Worm (Caenorhabditis elegans) whole organism, L4 larva: ENCODE measurements around the gene gdi-1.
A peak's percentile ranks its signal among the peaks of the same experiment; 100 is the strongest.
"Not testable (repeated sequence)": the region's sequence is repeated elsewhere in the genome, so short reads cannot be mapped to it uniquely, and the experiment has no call there.

ENCODE experiments used
- F49E8.2 ChIP-seq: sonication (generic microtip); optimal IDR thresholded peaks from 2 replicates; lab custom pipeline; 2016; ENCODE audit warnings: missing compliant biosample characterization, mild to moderate bottlenecking, missing genetic modification characterization, borderline replicate concordance
- T20F7.1 ChIP-seq: fragments of 200-800 bp; sonication (Bioruptor generic); optimal IDR thresholded peaks from 2 replicates; lab custom pipeline; 2018; ENCODE audit warnings: mild to moderate bottlenecking, missing genetic modification characterization, missing compliant biosample characterization
- Y48G9A.11 ChIP-seq: fragments of 200-800 bp; sonication (Bioruptor generic); IDR thresholded peaks from 2 replicates; pipeline ENCODE4 v1.3.6; 2022; ENCODE audit warnings: missing genetic modification reagents, missing genetic modification characterization, missing compliant biosample characterization
- aha-1 ChIP-seq: fragments of 150-350 bp; peaks from one replicate; lab custom pipeline; 2014; ENCODE audit warnings: missing biosample characterization, missing genetic modification characterization
- ama-1 ChIP-seq: fragments of 150-350 bp; optimal IDR thresholded peaks from 2 replicates; lab custom pipeline; 2014; ENCODE audit warnings: inconsistent platforms, mixed read lengths
- ceh-82 ChIP-seq: sonication (generic microtip); optimal IDR thresholded peaks from 2 replicates; lab custom pipeline; 2017; ENCODE audit warnings: missing biosample characterization, missing genetic modification characterization
- ctbp-1 ChIP-seq: fragments of 200-800 bp; sonication (Bioruptor generic); IDR thresholded peaks from 2 replicates; pipeline ENCODE4 v1.3.6; 2022; ENCODE audit warnings: missing genetic modification reagents, missing genetic modification characterization, missing compliant biosample characterization
- daf-16 ChIP-seq, 3 experiments: sonication (generic microtip); optimal IDR thresholded peaks; 2 replicates each; lab custom pipeline; 2016 to 2017; ENCODE audit warnings: missing genetic modification characterization in 3 of 3, missing genetic modification reagents in 3 of 3, mild to moderate bottlenecking in 2 of 3, missing compliant biosample characterization in 2 of 3, missing biosample characterization in 1 of 3, moderate library complexity in 1 of 3
- daf-19 ChIP-seq: fragments of 200-800 bp; sonication (Bioruptor generic); conservative IDR thresholded peaks from 2 replicates; pipeline ENCODE4 v1.3.6; 2022; ENCODE audit warnings: missing genetic modification characterization, missing compliant biosample characterization
- dmd-6 ChIP-seq: fragments of 200-800 bp; sonication (Bioruptor generic); IDR thresholded peaks from 2 replicates; pipeline ENCODE4 v1.3.6; 2022; ENCODE audit warnings: missing genetic modification reagents, missing genetic modification characterization, missing compliant biosample characterization
- dve-1 ChIP-seq: sonication (generic microtip); optimal IDR thresholded peaks from 2 replicates; lab custom pipeline; 2017; ENCODE audit warnings: antibody characterized with exemption, mild to moderate bottlenecking, missing genetic modification characterization, missing compliant biosample characterization; ENCODE audit not compliant: insufficient read depth
- egl-43 ChIP-seq: fragments of 200-800 bp; sonication (Bioruptor generic); IDR thresholded peaks from 2 replicates; pipeline ENCODE4 v1.3.6; 2022; ENCODE audit warnings: missing genetic modification reagents, missing genetic modification characterization, missing compliant biosample characterization
- hif-1 ChIP-seq, 2 experiments: sonication (generic microtip); optimal IDR thresholded peaks; 2 replicates each; lab custom pipeline; 2016 to 2017; ENCODE audit warnings: missing compliant biosample characterization in 2 of 2, missing genetic modification characterization in 2 of 2, missing genetic modification reagents in 2 of 2, missing genotype in 2 of 2, mild to moderate bottlenecking in 1 of 2
- hlh-11 ChIP-seq: fragments of 200-800 bp; sonication (Bioruptor generic); optimal IDR thresholded peaks from 2 replicates; lab custom pipeline; 2018; ENCODE audit warnings: mild to moderate bottlenecking, missing genetic modification characterization, missing compliant biosample characterization
- hlh-30 ChIP-seq: sonication (generic microtip); optimal IDR thresholded peaks from 2 replicates; lab custom pipeline; 2017; ENCODE audit warnings: antibody characterized with exemption, mild to moderate bottlenecking, missing genetic modification characterization, missing compliant biosample characterization; ENCODE audit not compliant: insufficient read depth
- hmg-1.1 ChIP-seq: fragments of 200-800 bp; sonication (Bioruptor generic); IDR thresholded peaks from 2 replicates; pipeline ENCODE4 v1.3.6; 2022; ENCODE audit warnings: missing genetic modification reagents, missing genetic modification characterization, missing compliant biosample characterization
- lin-38 ChIP-seq: fragments of 200-800 bp; sonication (Bioruptor generic); IDR thresholded peaks from 2 replicates; pipeline ENCODE4 v1.3.6; 2022; ENCODE audit warnings: missing genetic modification reagents, missing genetic modification characterization, missing compliant biosample characterization
- lir-3 ChIP-seq: sonication (generic microtip); optimal IDR thresholded peaks from 2 replicates; lab custom pipeline; 2016; ENCODE audit warnings: mild to moderate bottlenecking, missing genetic modification characterization, missing compliant biosample characterization
- lsy-2 ChIP-seq, 2 experiments: fragments of 150-350 bp in 1 of 2; sonication (generic microtip) in 1 of 2; optimal IDR thresholded peaks; 2 replicates each; lab custom pipeline; 2014 to 2017; ENCODE audit warnings: missing biosample characterization in 2 of 2, missing genetic modification characterization in 2 of 2
- madf-9 ChIP-seq: fragments of 200-800 bp; sonication (Bioruptor generic); conservative IDR thresholded peaks from 2 replicates; pipeline ENCODE4 v1.3.6; 2022; ENCODE audit warnings: missing genetic modification reagents, missing genetic modification characterization, missing compliant biosample characterization
- mdl-1 ChIP-seq, 2 experiments: fragments of 150-350 bp in 1 of 2; sonication (generic microtip) in 1 of 2; optimal IDR thresholded peaks; 2 replicates each; lab custom pipeline; 2014 to 2017; ENCODE audit warnings: missing biosample characterization in 2 of 2, missing genetic modification characterization in 2 of 2
- mep-1 ChIP-seq: fragments of 150-350 bp; sonication (generic microtip); optimal IDR thresholded peaks from 3 replicates; lab custom pipeline; 2014; ENCODE audit warnings: missing biosample characterization, missing genetic modification characterization
- mes-2 ChIP-seq: sonication (generic microtip); optimal IDR thresholded peaks from 2 replicates; lab custom pipeline; 2016; ENCODE audit warnings: missing genotype, mild to moderate bottlenecking, missing genetic modification characterization, missing compliant biosample characterization; ENCODE audit not compliant: poor library complexity, severe bottlenecking
- mxl-2 ChIP-seq: fragments of 200-800 bp; sonication (Bioruptor generic); conservative IDR thresholded peaks from 2 replicates; pipeline ENCODE4 v1.3.6; 2022; ENCODE audit warnings: missing genetic modification reagents, missing genetic modification characterization, missing compliant biosample characterization
- mxl-3 ChIP-seq: fragments of 200-800 bp; sonication (Bioruptor generic); optimal IDR thresholded peaks from 2 replicates; lab custom pipeline; 2018; ENCODE audit warnings: mild to moderate bottlenecking, missing genetic modification characterization, missing compliant biosample characterization
- nhr-102 ChIP-seq: sonication (generic microtip); optimal IDR thresholded peaks from 2 replicates; lab custom pipeline; 2016; ENCODE audit warnings: mild to moderate bottlenecking, missing genetic modification characterization, moderate library complexity, missing compliant biosample characterization
- nhr-11 ChIP-seq: fragments of 150-350 bp; optimal IDR thresholded peaks from 2 replicates; lab custom pipeline; 2014; ENCODE audit warnings: missing biosample characterization, missing genetic modification characterization
- nhr-28 ChIP-seq: fragments of 150-350 bp; optimal IDR thresholded peaks from 2 replicates; lab custom pipeline; 2014; ENCODE audit warnings: missing biosample characterization, missing genetic modification characterization
- nhr-42 ChIP-seq: fragments of 200-800 bp; sonication (Bioruptor generic); IDR thresholded peaks from 2 replicates; pipeline ENCODE4 v1.3.6; 2022; ENCODE audit warnings: missing genetic modification characterization, missing compliant biosample characterization
- saeg-2 ChIP-seq: fragments of 200-800 bp; sonication (Bioruptor generic); IDR thresholded peaks from 2 replicates; pipeline ENCODE4 v1.3.6; 2022; ENCODE audit warnings: missing genetic modification reagents, missing genetic modification characterization, missing compliant biosample characterization
- unc-39 ChIP-seq: sonication (generic microtip); optimal IDR thresholded peaks from 2 replicates; lab custom pipeline; 2017; ENCODE audit warnings: missing biosample characterization, missing genetic modification characterization
- unc-62 ChIP-seq, 3 experiments: fragments of 150-350 bp in 1 of 3; sonication (generic microtip); optimal IDR thresholded peaks in 2 of 3; peaks in 1 of 3; 1 replicate in 1 of 3; 2 replicates in 2 of 3; lab custom pipeline; 2014 to 2017; ENCODE audit warnings: missing biosample characterization in 3 of 3, missing genetic modification characterization in 3 of 3, missing genetic modification reagents in 3 of 3, missing genotype in 1 of 3
- zip-11 ChIP-seq: fragments of 200-800 bp; sonication (Bioruptor generic); IDR thresholded peaks from 2 replicates; pipeline ENCODE4 v1.3.6; 2022; ENCODE audit warnings: missing genetic modification characterization, missing compliant biosample characterization

Gene gdi-1

ce11 chrIV:14763938-14764718 lies 28.6 kb downstream of the gdi-1 start:
- no peak for TF ChIP-seq Y48G9A.11 (GFP tag; lab: Robert Waterston, UW)
- peak; percentile 86 for TF ChIP-seq aha-1
- TF ChIP-seq daf-16 (GFP tag; optimal IDR thresholded peaks at IDR 0.05; lab: Kevin White, UChicago), result no peak
- peak; percentile 23 for TF ChIP-seq daf-16 (tag; optimal IDR thresholded peaks at IDR 0.05; lab: Kevin White, UChicago)
- TF ChIP-seq ceh-82, result no peak
- TF ChIP-seq egl-43, result no peak

ce11 chrIV:14763348-14763747 lies 29.3 kb downstream of the gdi-1 start:
- peak in 1 of 2 experiments; percentile 96 for TF ChIP-seq unc-62 (GFP tag; optimal IDR thresholded peaks at IDR 0.05 in 1 of 2; lab: Kevin White, UChicago)
- TF ChIP-seq unc-62 (tag; optimal IDR thresholded peaks at IDR 0.05; lab: Kevin White, UChicago), result not testable (repeated sequence)
- 0 out of 2 replicates have a peak, but pooled peaks have one; percentile 43 for TF ChIP-seq daf-19 (GFP tag; lab: Robert Waterston, UW)
- TF ChIP-seq hmg-1.1, result peak; percentile 84; the same call in 1 of the 2 replicates
- TF ChIP-seq mxl-2 (GFP tag; lab: Robert Waterston, UW), result 0 out of 2 replicates have a peak, but pooled peaks have one; percentile 44
- peak; percentile 63 for TF ChIP-seq T20F7.1 (GFP tag; lab: Kevin White, UChicago)
- peak; percentile 66 for TF ChIP-seq dmd-6 (GFP tag; lab: Robert Waterston, UW)
- peak; percentile 51 to 90 for TF ChIP-seq mdl-1 (tag; optimal IDR thresholded peaks at IDR 0.05; lab: Kevin White, UChicago)
- peak; percentile 62 for TF ChIP-seq dve-1 (tag; lab: Kevin White, UChicago)
- TF ChIP-seq hlh-30 (tag; lab: Kevin White, UChicago), result peak; percentile 97
- peak in 1 of 2 experiments; percentile 40 for TF ChIP-seq lsy-2 (tag; optimal IDR thresholded peaks at IDR 0.05; lab: Kevin White, UChicago)
- 0 out of 2 replicates have a peak, but pooled peaks have one; percentile 44 for TF ChIP-seq saeg-2 (GFP tag; lab: Robert Waterston, UW)
- peak; percentile 69 for TF ChIP-seq mxl-3 (GFP tag; lab: Kevin White, UChicago)
- TF ChIP-seq lin-38 (GFP tag; lab: Robert Waterston, UW), result peak; percentile 51
- TF ChIP-seq madf-9 (GFP tag; lab: Robert Waterston, UW), result 0 out of 2 replicates have a peak, but pooled peaks have one; percentile 25
- TF ChIP-seq hlh-11 (tag; lab: Kevin White, UChicago), result peak; percentile 80
- peak in 1 of 2 experiments; percentile 17 for TF ChIP-seq hif-1 (tag; optimal IDR thresholded peaks at IDR 0.05; lab: Kevin White, UChicago)
- TF ChIP-seq mep-1 (tag; lab: Kevin White, UChicago), result peak; percentile 36
- peak; percentile 39 for TF ChIP-seq nhr-11 (tag; lab: Kevin White, UChicago)
- 0 out of 2 replicates have a peak, but pooled peaks have one; percentile 18 for TF ChIP-seq ctbp-1 (GFP tag; lab: Robert Waterston, UW)
- peak; percentile 33 for TF ChIP-seq nhr-28 (tag; lab: Kevin White, UChicago)

DNA sequence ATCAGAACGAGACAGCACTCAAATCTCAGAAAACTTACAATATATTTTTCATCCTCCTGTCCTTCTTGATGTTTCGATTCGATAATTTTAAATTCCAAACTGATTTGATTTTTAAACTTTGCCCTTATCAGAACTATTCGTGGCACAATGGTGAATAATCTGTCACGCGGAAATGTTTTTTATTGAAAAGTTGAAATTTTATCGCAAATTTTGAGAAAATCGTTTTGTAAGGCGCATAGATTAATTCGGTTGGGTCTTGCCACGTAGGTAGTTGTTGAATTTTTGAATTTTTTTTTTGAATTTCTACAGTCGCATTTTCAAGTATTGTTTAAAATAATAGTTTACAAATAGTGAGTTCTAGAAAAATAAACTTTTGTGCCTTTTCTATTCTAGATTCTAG lies 31.8 kb downstream of the gdi-1 start, which contains the start of gene ptp-5.2:
ptp-5.2 (minus strand) TSS at position 101 of the 400 bp plus-strand sequence.
- TF ChIP-seq saeg-2 (GFP tag; lab: Robert Waterston, UW) (no peak), egl-43 (no peak), lsy-2 (tag; optimal IDR thresholded peaks at IDR 0.05; lab: Kevin White, UChicago) (no peak), nhr-102 (tag; lab: Kevin White, UChicago) (no peak), ama-1 (lab: Kevin White, UChicago) (no peak), T20F7.1 (GFP tag; lab: Kevin White, UChicago) (no peak), nhr-42 (GFP tag; lab: Robert Waterston, UW) (no peak), dmd-6 (GFP tag; lab: Robert Waterston, UW) (no peak), unc-39 (no peak), zip-11 (GFP tag; lab: Robert Waterston, UW) (no peak), mes-2 (tag; lab: Kevin White, UChicago) (no peak), F49E8.2 (tag; lab: Kevin White, UChicago) (no peak), nhr-28 (tag; lab: Kevin White, UChicago) (no peak), hlh-11 (tag; lab: Kevin White, UChicago) (no peak), lir-3 (tag; lab: Kevin White, UChicago) (no peak)
- TF ChIP-seq, all 104 proteins: peak for 0
